Worm (Caenorhabditis elegans): ENCODE data around the gene gst-7.

gst-7 gene

DNA sequence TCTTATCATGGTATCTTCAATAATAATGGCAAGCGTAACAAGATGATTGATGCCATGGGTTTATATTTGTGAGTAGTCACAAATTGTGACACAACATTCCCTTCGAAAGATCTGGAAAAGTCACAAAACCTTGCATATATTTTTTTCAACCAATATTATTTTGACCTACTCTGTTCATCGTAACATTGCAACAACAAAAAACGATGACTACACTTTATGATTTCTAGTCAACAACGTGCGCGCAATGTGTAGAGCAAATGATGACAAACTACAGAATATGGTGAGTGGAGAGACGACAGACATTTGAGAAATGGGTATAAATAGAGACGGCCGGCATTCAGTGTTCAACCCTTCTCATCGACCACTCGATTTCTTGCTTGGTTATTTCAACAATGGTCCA is at the start of gene gst-7 (continued):
- TF ChIP-seq mep-1 (tag; optimal IDR thresholded peaks at IDR 0.05) = peak; percentile 28
- TF ChIP-seq skn-1 (tag; optimal IDR thresholded peaks at IDR 0.05) = no peak
- no peak for TF ChIP-seq fos-1 (tag; optimal IDR thresholded peaks at IDR 0.05)
- peak; percentile 38 for TF ChIP-seq pqm-1 (tag; optimal IDR thresholded peaks at IDR 0.05)
- peak; percentile 43 for TF ChIP-seq nhr-11 (tag; optimal IDR thresholded peaks at IDR 0.05)
- peak; percentile 95 for TF ChIP-seq mxl-3 (GFP tag; optimal IDR thresholded peaks at IDR 0.05)
- TF ChIP-seq ceh-62 (tag; optimal IDR thresholded peaks at IDR 0.05) = no peak
- no peak for TF ChIP-seq nhr-10 (tag; optimal IDR thresholded peaks at IDR 0.05)
- TF ChIP-seq arid-1 (GFP tag; conservative IDR thresholded peaks at IDR 0.05) = no peak
- no peak for TF ChIP-seq jun-1 (tag; optimal IDR thresholded peaks at IDR 0.05)
- TF ChIP-seq cey-2 (tag; optimal IDR thresholded peaks at IDR 0.05; ENCODE audit: borderline replicate concordance, insufficient read depth) = peak; percentile 77
- no peak for TF ChIP-seq lir-3 (tag; optimal IDR thresholded peaks at IDR 0.05)
- TF ChIP-seq ceh-44 (GFP tag; IDR thresholded peaks at IDR 0.05) = no peak
- no peak for TF ChIP-seq mxl-2 (GFP tag; conservative IDR thresholded peaks at IDR 0.05)
- TF ChIP-seq dpl-1 (GFP tag; optimal IDR thresholded peaks at IDR 0.05) = no peak
- no peak for TF ChIP-seq dmd-9 (GFP tag; IDR thresholded peaks at IDR 0.05)
- TF ChIP-seq saeg-2 (GFP tag; IDR thresholded peaks at IDR 0.05) = no peak
- TF ChIP-seq snpc-1.2 (GFP tag; IDR thresholded peaks at IDR 0.05) = no peak
- TF ChIP-seq lin-38 (GFP tag; IDR thresholded peaks at IDR 0.05) = no peak; the same call in 1 of the 2 replicates
- peak; percentile 95 for TF ChIP-seq nhr-102 (tag; optimal IDR thresholded peaks at IDR 0.05)
- peak; percentile 97 for TF ChIP-seq nhr-28 (tag; optimal IDR thresholded peaks at IDR 0.05)
- no peak for TF ChIP-seq set-16 (GFP tag; IDR thresholded peaks at IDR 0.05)
- no peak for TF ChIP-seq tag-97 (GFP tag; IDR thresholded peaks at IDR 0.05)
- TF ChIP-seq daf-16 (GFP tag; optimal IDR thresholded peaks at IDR 0.05) = no peak
- TF ChIP-seq daf-16 (tag; optimal IDR thresholded peaks at IDR 0.05) = peak; percentile 89
- no peak for TF ChIP-seq egl-27 (tag; optimal IDR thresholded peaks at IDR 0.05)
- TF ChIP-seq fkh-10 (GFP tag; optimal IDR thresholded peaks at IDR 0.05) = no peak
- no peak for TF ChIP-seq Y5F2A.4 (GFP tag; optimal IDR thresholded peaks at IDR 0.05)
- no peak for TF ChIP-seq vab-7 (GFP tag; IDR thresholded peaks at IDR 0.05)
- TF ChIP-seq T20F7.1 (GFP tag; optimal IDR thresholded peaks at IDR 0.05) = no peak
- TF ChIP-seq dmd-6 (GFP tag; IDR thresholded peaks at IDR 0.05) = peak; percentile 73
- no peak for TF ChIP-seq dmd-8 (GFP tag; IDR thresholded peaks at IDR 0.05)
- no peak for TF ChIP-seq snpc-4 (tag; optimal IDR thresholded peaks at IDR 0.05)
- TF ChIP-seq daf-19 (GFP tag; conservative IDR thresholded peaks at IDR 0.05) = no peak
- no peak for TF ChIP-seq T26A8.4 (GFP tag; IDR thresholded peaks at IDR 0.05)
- peak; percentile 5 for TF ChIP-seq ztf-7 (tag; optimal IDR thresholded peaks at IDR 0.05)
- TF ChIP-seq Y75B8A.6 (GFP tag; IDR thresholded peaks at IDR 0.05) = no peak
- TF ChIP-seq nhr-25 (tag; optimal IDR thresholded peaks at IDR 0.05; ENCODE audit: borderline replicate concordance, insufficient read depth) = no peak
- no peak for TF ChIP-seq daf-12 (tag; optimal IDR thresholded peaks at IDR 0.05)
- no peak for TF ChIP-seq F44E2.7 (GFP tag; IDR thresholded peaks at IDR 0.05)
- no peak for TF ChIP-seq daf-8 (GFP tag; IDR thresholded peaks at IDR 0.05)
- TF ChIP-seq mdl-1 (tag; optimal IDR thresholded peaks at IDR 0.05) = peak in 1 of 2 experiments; percentile 53
- no peak for TF ChIP-seq egl-43 (GFP tag; IDR thresholded peaks at IDR 0.05)
- TF ChIP-seq spr-1 (tag; optimal IDR thresholded peaks at IDR 0.05) = no peak
- TF ChIP-seq pha-4 (GFP tag; IDR thresholded peaks at IDR 0.05) = no peak
- TF ChIP-seq pha-4 (tag; optimal IDR thresholded peaks at IDR 0.05) = peak; percentile 37
- no peak for TF ChIP-seq F49E8.2 (tag; optimal IDR thresholded peaks at IDR 0.05; ENCODE audit: borderline replicate concordance)
- TF ChIP-seq ama-1 (optimal IDR thresholded peaks at IDR 0.05) = no peak
- TF ChIP-seq lin-39 (tag; optimal IDR thresholded peaks at IDR 0.05) = no peak
- no peak for TF ChIP-seq unc-39 (tag; optimal IDR thresholded peaks at IDR 0.05)
- TF ChIP-seq spr-3 (GFP tag; optimal IDR thresholded peaks at IDR 0.05) = no peak
- peak; percentile 66 for TF ChIP-seq hlh-30 (tag; optimal IDR thresholded peaks at IDR 0.05; ENCODE audit: insufficient read depth)
- TF ChIP-seq Y48G9A.11 (GFP tag; IDR thresholded peaks at IDR 0.05) = no peak

All from whole organism, L4 larva.